Worm (Caenorhabditis elegans): ENCODE results near the gene sre-37.

- TF ChIP-seq B0261.1 (tag; optimal IDR thresholded peaks at IDR 0.05) (no peak), F55B11.4 (tag; optimal IDR thresholded peaks at IDR 0.05; ENCODE audit: borderline replicate concordance, insufficient read depth) (no peak), snpc-4 (GFP tag; optimal IDR thresholded peaks at IDR 0.05) (no peak), snpc-4 (tag; optimal IDR thresholded peaks at IDR 0.05) (no peak), lin-54 (GFP tag; optimal IDR thresholded peaks at IDR 0.05) (no peak), F57A8.1 (GFP tag; optimal IDR thresholded peaks at IDR 0.05) (no peak), xnd-1 (tag; optimal IDR thresholded peaks at IDR 0.05) (no peak), mes-4 (tag; optimal IDR thresholded peaks at IDR 0.05) (no peak), nfya-1 (tag; optimal IDR thresholded peaks at IDR 0.05; ENCODE audit: borderline replicate concordance, insufficient read depth) (no peak), ama-1 (optimal IDR thresholded peaks at IDR 0.05) (no peak), ama-1 (GFP tag; optimal IDR thresholded peaks at IDR 0.05) (no peak), mel-28 (tag; optimal IDR thresholded peaks at IDR 0.05; ENCODE audit: borderline replicate concordance) (no peak), tbx-9 (tag; optimal IDR thresholded peaks at IDR 0.05; ENCODE audit: borderline replicate concordance) (no peak), dpl-1 (GFP tag; optimal IDR thresholded peaks at IDR 0.05) (no peak), lin-35 (GFP tag; optimal IDR thresholded peaks at IDR 0.05) (no peak)
Observed at ce11 chrII:12511866-12512265, 46.2 kb downstream of the sre-37 start, which contains the start of gene srh-73.

Data from whole organism, young adult.